Worm (Caenorhabditis elegans): ENCODE results near the gene K09E9.4.

Gene K09E9.4

DNA sequence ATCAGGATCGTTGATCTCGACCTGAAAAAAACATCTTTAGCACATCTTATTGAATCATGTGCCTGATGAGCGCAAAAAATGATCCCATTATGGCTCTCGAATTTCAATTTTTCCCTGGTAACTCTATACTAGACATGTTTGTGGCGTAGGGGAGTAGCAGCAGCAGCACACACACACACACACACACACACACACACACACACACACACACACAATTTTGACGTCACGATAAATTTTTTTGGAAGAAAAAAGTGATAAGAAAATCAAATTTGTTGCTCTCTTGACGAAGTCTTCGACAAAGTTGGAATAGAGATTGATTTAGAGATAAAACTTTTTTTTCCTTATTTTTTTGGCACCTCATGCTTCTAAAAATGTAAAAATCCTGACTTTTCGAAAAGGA lies 625 bp downstream of the K09E9.4 start (continued):
- TF ChIP-seq ceh-63 (GFP tag; optimal IDR thresholded peaks at IDR 0.05): no peak
- peak; percentile 62 for TF ChIP-seq elt-2 (tag; optimal IDR thresholded peaks at IDR 0.05)
- no peak for TF ChIP-seq sox-4 (tag; optimal IDR thresholded peaks at IDR 0.05)
- TF ChIP-seq nhr-90 (tag; optimal IDR thresholded peaks at IDR 0.05; ENCODE audit: poor library complexity): no peak
- TF ChIP-seq lin-14 (GFP tag; optimal IDR thresholded peaks at IDR 0.05): peak; percentile 42
- TF ChIP-seq nhr-71 (tag; optimal IDR thresholded peaks at IDR 0.05): peak; percentile 40
- TF ChIP-seq skn-1 (tag; optimal IDR thresholded peaks at IDR 0.05): no peak
- no peak for TF ChIP-seq swsn-7 (tag; optimal IDR thresholded peaks at IDR 0.05)

DNA sequence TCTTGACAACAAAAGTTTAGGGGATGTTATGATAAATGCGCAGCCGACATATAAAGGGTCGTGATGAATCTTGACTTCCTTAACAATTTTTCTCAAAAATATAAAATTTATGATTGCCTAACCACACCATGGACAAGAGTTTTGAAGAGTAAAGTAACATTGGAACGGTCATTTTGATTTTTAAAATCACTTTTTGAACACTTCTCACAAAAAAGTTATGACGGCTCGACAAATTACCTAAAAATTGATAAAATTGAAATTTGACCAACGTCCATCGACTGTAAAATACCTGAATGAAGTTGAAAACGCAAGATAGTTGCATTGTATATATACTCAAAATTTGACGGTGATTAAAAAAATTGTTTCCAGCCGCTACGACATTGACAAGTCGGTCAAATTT lies 1.3 kb downstream of the K09E9.4 start:
- no peak for TF ChIP-seq tbx-2 (tag; optimal IDR thresholded peaks at IDR 0.05)
- TF ChIP-seq isw-1 (GFP tag; IDR thresholded peaks at IDR 0.05): no peak
- TF ChIP-seq unc-130 (tag; optimal IDR thresholded peaks at IDR 0.05): no peak
- no peak for TF ChIP-seq nhr-28 (tag; optimal IDR thresholded peaks at IDR 0.05)
- no peak for TF ChIP-seq lin-39 (tag; optimal IDR thresholded peaks at IDR 0.05)
- no peak for TF ChIP-seq lir-3 (tag; optimal IDR thresholded peaks at IDR 0.05; ENCODE audit: poor library complexity)
- TF ChIP-seq nhr-12 (tag; optimal IDR thresholded peaks at IDR 0.05): no peak
- TF ChIP-seq ceh-8 (GFP tag; optimal IDR thresholded peaks at IDR 0.05): no peak
- TF ChIP-seq ceh-88 (GFP tag; IDR thresholded peaks at IDR 0.05): no peak
- TF ChIP-seq rnt-1 (tag; optimal IDR thresholded peaks at IDR 0.05): no peak
- TF ChIP-seq zag-1 (tag; optimal IDR thresholded peaks at IDR 0.05): no peak
- no peak for TF ChIP-seq hpl-2 (GFP tag; optimal IDR thresholded peaks at IDR 0.05)
- TF ChIP-seq ets-5 (GFP tag; IDR thresholded peaks at IDR 0.05): no peak
- TF ChIP-seq nhr-84 (tag; optimal IDR thresholded peaks at IDR 0.05): no peak
- no peak for TF ChIP-seq mef-2 (tag; optimal IDR thresholded peaks at IDR 0.05)
- TF ChIP-seq nhr-237 (tag; optimal IDR thresholded peaks at IDR 0.05): no peak
- no peak for TF ChIP-seq unc-30 (tag; optimal IDR thresholded peaks at IDR 0.05)

DNA sequence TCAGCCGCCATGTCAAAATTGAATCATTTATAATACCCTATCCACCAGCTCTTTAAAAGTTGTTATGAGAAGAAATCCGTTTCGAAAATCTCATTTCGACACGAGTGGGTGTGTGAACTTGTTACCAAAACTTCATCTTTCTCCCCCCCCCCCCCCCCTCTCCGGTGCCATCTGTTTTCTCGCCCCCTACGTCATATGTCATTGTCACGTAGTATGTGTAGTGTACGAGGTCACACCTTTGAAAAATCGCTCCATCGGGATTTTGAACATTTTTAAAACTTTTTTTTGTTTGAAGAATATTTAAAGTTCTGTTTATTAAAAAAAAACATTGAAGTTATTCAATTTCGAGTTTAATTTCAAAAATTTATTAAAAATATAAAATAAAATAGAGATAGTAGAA lies 2.4 kb downstream of the K09E9.4 start:
- TF ChIP-seq hlh-4 (tag; optimal IDR thresholded peaks at IDR 0.05) (no peak), egl-13 (tag; optimal IDR thresholded peaks at IDR 0.05) (no peak), ceh-63 (GFP tag; optimal IDR thresholded peaks at IDR 0.05) (no peak), swsn-7 (tag; optimal IDR thresholded peaks at IDR 0.05) (no peak), mep-1 (tag; optimal IDR thresholded peaks at IDR 0.05) (no peak), ztf-4 (tag; optimal IDR thresholded peaks at IDR 0.05) (no peak), irx-1 (tag; optimal IDR thresholded peaks at IDR 0.05) (peak; percentile 4), dpl-1 (GFP tag; optimal IDR thresholded peaks at IDR 0.05) (no peak), ceh-88 (GFP tag; IDR thresholded peaks at IDR 0.05) (no peak), tbx-2 (tag; optimal IDR thresholded peaks at IDR 0.05) (no peak), zag-1 (tag; optimal IDR thresholded peaks at IDR 0.05) (no peak), lin-14 (GFP tag; optimal IDR thresholded peaks at IDR 0.05) (peak; percentile 86), sox-4 (tag; optimal IDR thresholded peaks at IDR 0.05) (no peak), unc-98 (GFP tag; IDR thresholded peaks at IDR 0.05) (no peak), nhr-85 (tag) (peak; percentile 71), sptf-1 (tag; optimal IDR thresholded peaks at IDR 0.05) (no peak), sup-37 (GFP tag; optimal IDR thresholded peaks at IDR 0.05) (no peak), nhr-20 (tag; optimal IDR thresholded peaks at IDR 0.05) (no peak), C04F5.9 (tag; optimal IDR thresholded peaks at IDR 0.05) (no peak), jun-1 (tag; optimal IDR thresholded peaks at IDR 0.05) (no peak), lin-39 (tag; optimal IDR thresholded peaks at IDR 0.05) (peak; percentile 31)
